Fruit fly (Drosophila melanogaster) whole organism, prepupa: ENCODE data around the gene Jon99Ciii.

Experiments
- Blimp-1 ChIP-seq: fragments of 200-800 bp; sonication (Bioruptor generic); optimal IDR thresholded peaks from 3 replicates; lab custom pipeline; 2017; ENCODE audit warnings: missing biosample characterization, missing genetic modification characterization, mild to moderate bottlenecking, moderate library complexity, missing genetic modification reagents
- CG11294 ChIP-seq: fragments of 200-800 bp; sonication (Bioruptor generic); IDR thresholded peaks from 2 replicates; pipeline ENCODE4 v1.3.6; 2022; ENCODE audit warnings: missing biosample characterization, missing genetic modification characterization
- CG11762 ChIP-seq: fragments of 200-800 bp; sonication (Bioruptor generic); optimal IDR thresholded peaks from 3 replicates; lab custom pipeline; 2016; ENCODE audit warnings: missing biosample characterization, missing genetic modification characterization; ENCODE audit not compliant: insufficient read depth
- CG11902 ChIP-seq: fragments of 200-800 bp; sonication (Bioruptor generic); optimal IDR thresholded peaks from 3 replicates; lab custom pipeline; 2016; ENCODE audit warnings: missing biosample characterization, missing genetic modification characterization
- CG15336 ChIP-seq: fragments of 200-800 bp; sonication (Bioruptor generic); IDR thresholded peaks from 2 replicates; pipeline ENCODE4 v1.3.6; 2022; ENCODE audit warnings: missing biosample characterization, missing genetic modification characterization
- CG1621 ChIP-seq: fragments of 200-800 bp; sonication (Bioruptor generic); optimal IDR thresholded peaks from 3 replicates; lab custom pipeline; 2018; ENCODE audit warnings: missing biosample characterization, mild to moderate bottlenecking, missing genetic modification characterization
- CG16779 ChIP-seq: fragments of 200-800 bp; sonication (Bioruptor generic); optimal IDR thresholded peaks from 3 replicates; lab custom pipeline; 2017; ENCODE audit warnings: missing biosample characterization, mild to moderate bottlenecking, missing genetic modification characterization
- CG3032 ChIP-seq: fragments of 200-800 bp; optimal IDR thresholded peaks from 2 replicates; lab custom pipeline; 2019; ENCODE audit warnings: missing biosample characterization, mild to moderate bottlenecking, missing genetic modification characterization, moderate library complexity
- CG31627 ChIP-seq: fragments of 200-800 bp; sonication (Bioruptor generic); optimal IDR thresholded peaks from 3 replicates; lab custom pipeline; 2016; ENCODE audit warnings: missing biosample characterization, missing genetic modification characterization
- CG32006 ChIP-seq: fragments of 200-800 bp; sonication (Bioruptor generic); optimal IDR thresholded peaks from 3 replicates; lab custom pipeline; 2017; ENCODE audit warnings: missing biosample characterization, mild to moderate bottlenecking, missing genetic modification characterization
- CG34406 ChIP-seq: fragments of 200-800 bp; sonication (Bioruptor generic); optimal IDR thresholded peaks from 3 replicates; lab custom pipeline; 2016; ENCODE audit warnings: missing biosample characterization, missing genetic modification characterization
- CG6163 ChIP-seq: fragments of 200-800 bp; sonication (Bioruptor generic); IDR thresholded peaks from 3 replicates; pipeline ENCODE4 v1.3.6; 2022; ENCODE audit warnings: missing biosample characterization, missing genetic modification characterization
- CG6792 ChIP-seq: fragments of 200-800 bp; sonication (Bioruptor generic); optimal IDR thresholded peaks from 3 replicates; lab custom pipeline; 2016; ENCODE audit warnings: missing biosample characterization, missing genetic modification characterization
- CG6854 ChIP-seq: fragments of 200-800 bp; sonication (Bioruptor generic); optimal IDR thresholded peaks from 2 replicates; lab custom pipeline; 2017; ENCODE audit warnings: missing biosample characterization, mild to moderate bottlenecking, missing genetic modification characterization
- CG8119 ChIP-seq: fragments of 200-800 bp; sonication (Bioruptor generic); IDR thresholded peaks from 3 replicates; pipeline ENCODE4 v1.3.6; 2022; ENCODE audit warnings: missing biosample characterization, missing genetic modification characterization
- CG8632 ChIP-seq: fragments of 200-800 bp; sonication (Bioruptor generic); optimal IDR thresholded peaks from 3 replicates; lab custom pipeline; 2016; ENCODE audit warnings: missing biosample characterization, missing genetic modification characterization
- CG9139 ChIP-seq: fragments of 200-800 bp; sonication (Bioruptor generic); optimal IDR thresholded peaks from 3 replicates; lab custom pipeline; 2017; ENCODE audit warnings: missing biosample characterization, mild to moderate bottlenecking, missing genetic modification characterization
- Eip75B ChIP-seq: fragments of 200-800 bp; sonication (Bioruptor generic); optimal IDR thresholded peaks from 3 replicates; lab custom pipeline; 2016; ENCODE audit warnings: missing biosample characterization, missing genetic modification characterization
- Eip78C ChIP-seq: fragments of 200-800 bp; sonication (Bioruptor generic); peaks from one replicate; lab custom pipeline; 2016; ENCODE audit warnings: missing biosample characterization, missing genetic modification characterization
- Eip93F ChIP-seq: fragments of 200-800 bp; sonication (Bioruptor generic); optimal IDR thresholded peaks from 2 replicates; lab custom pipeline; 2016; ENCODE audit warnings: missing biosample characterization, mild to moderate bottlenecking, missing genetic modification characterization
- Ets21C ChIP-seq: fragments of 200-800 bp; sonication (Bioruptor generic); optimal IDR thresholded peaks from 3 replicates; lab custom pipeline; 2016; ENCODE audit warnings: missing biosample characterization, missing genetic modification characterization
- Ets96B ChIP-seq: fragments of 200-800 bp; optimal IDR thresholded peaks from 2 replicates; lab custom pipeline; 2019; ENCODE audit warnings: missing biosample characterization, mild to moderate bottlenecking, missing genetic modification characterization, moderate library complexity
- Gug ChIP-seq: fragments of 200-800 bp; sonication (Bioruptor generic); IDR thresholded peaks from 2 replicates; pipeline ENCODE4 v1.3.6; 2022; ENCODE audit warnings: missing biosample characterization, missing genetic modification characterization
- Hr38 ChIP-seq: sonication (Bioruptor generic); optimal IDR thresholded peaks from 2 replicates; lab custom pipeline; 2016; ENCODE audit warnings: missing biosample characterization, missing genetic modification characterization
- Hr39 ChIP-seq: fragments of 200-800 bp; sonication (Bioruptor generic); optimal IDR thresholded peaks from 2 replicates; lab custom pipeline; 2016; ENCODE audit warnings: missing biosample characterization, missing genetic modification characterization
- Hr4 ChIP-seq: fragments of 200-800 bp; sonication (Bioruptor generic); optimal IDR thresholded peaks from 3 replicates; lab custom pipeline; 2016; ENCODE audit warnings: missing biosample characterization, missing genetic modification characterization
- Lpt ChIP-seq: fragments of 200-800 bp; sonication (Bioruptor generic); optimal IDR thresholded peaks from 3 replicates; lab custom pipeline; 2016; ENCODE audit warnings: missing biosample characterization, missing genetic modification characterization
- OdsH ChIP-seq: fragments of 200-800 bp; sonication (Bioruptor generic); optimal IDR thresholded peaks from 3 replicates; lab custom pipeline; 2016; ENCODE audit warnings: missing biosample characterization, missing genetic modification characterization
- Smox ChIP-seq: fragments of 200-800 bp; sonication (Bioruptor generic); optimal IDR thresholded peaks from 3 replicates; lab custom pipeline; 2016; ENCODE audit warnings: missing biosample characterization, missing genetic modification characterization
- Sox102F ChIP-seq: fragments of 200-800 bp; sonication (Bioruptor generic); optimal IDR thresholded peaks from 2 replicates; lab custom pipeline; 2016; ENCODE audit warnings: missing biosample characterization, mild to moderate bottlenecking, missing genetic modification characterization
- Sox14 ChIP-seq: fragments of 200-800 bp; sonication (Bioruptor generic); optimal IDR thresholded peaks from 3 replicates; lab custom pipeline; 2016; ENCODE audit warnings: missing biosample characterization, missing genetic modification characterization
- Sox15 ChIP-seq: fragments of 200-800 bp; sonication (Bioruptor generic); optimal IDR thresholded peaks from 3 replicates; lab custom pipeline; 2016; ENCODE audit warnings: missing biosample characterization, missing genetic modification characterization
- achi ChIP-seq: fragments of 200-800 bp; sonication (Bioruptor generic); optimal IDR thresholded peaks from 3 replicates; lab custom pipeline; 2016; ENCODE audit warnings: missing biosample characterization, missing genetic modification characterization
- acj6 ChIP-seq: fragments of 200-800 bp; sonication (Bioruptor generic); optimal IDR thresholded peaks from 3 replicates; lab custom pipeline; 2016; ENCODE audit warnings: missing biosample characterization, missing genetic modification characterization
- cyc ChIP-seq: fragments of 200-800 bp; sonication (Bioruptor generic); optimal IDR thresholded peaks from 3 replicates; lab custom pipeline; 2016; ENCODE audit warnings: missing biosample characterization, missing genetic modification characterization
- dsx ChIP-seq: fragments of 200-800 bp; optimal IDR thresholded peaks from 3 replicates; lab custom pipeline; 2019; ENCODE audit warnings: missing biosample characterization, mild to moderate bottlenecking, missing genetic modification characterization, moderate library complexity; ENCODE audit not compliant: poor library complexity, severe bottlenecking
- eg ChIP-seq: fragments of 200-800 bp; sonication (Bioruptor generic); IDR thresholded peaks from 3 replicates; pipeline ENCODE4 v1.3.6; 2022; ENCODE audit warnings: missing biosample characterization, missing genetic modification characterization
- fd59A ChIP-seq: fragments of 200-800 bp; sonication (Bioruptor generic); optimal IDR thresholded peaks from 2 replicates; lab custom pipeline; 2017; ENCODE audit warnings: missing biosample characterization, mild to moderate bottlenecking, missing genetic modification characterization, missing genetic modification reagents
- fd85E ChIP-seq: fragments of 200-800 bp; sonication (Bioruptor generic); optimal IDR thresholded peaks from 3 replicates; lab custom pipeline; 2016; ENCODE audit warnings: missing biosample characterization, missing genetic modification characterization
- fkh ChIP-seq: fragments of 200-800 bp; sonication (Bioruptor generic); optimal IDR thresholded peaks from 3 replicates; lab custom pipeline; 2017; ENCODE audit warnings: missing biosample characterization, mild to moderate bottlenecking, missing genetic modification characterization, moderate library complexity
- lz ChIP-seq: fragments of 200-800 bp; sonication (Bioruptor generic); optimal IDR thresholded peaks from 3 replicates; lab custom pipeline; 2016; ENCODE audit warnings: missing biosample characterization, missing genetic modification characterization
- pdm3 ChIP-seq: fragments of 200-800 bp; sonication (Bioruptor generic); optimal IDR thresholded peaks from 3 replicates; lab custom pipeline; 2016; ENCODE audit warnings: missing biosample characterization, missing genetic modification characterization
- spab ChIP-seq: fragments of 200-800 bp; sonication (Bioruptor generic); optimal IDR thresholded peaks from 2 replicates; lab custom pipeline; 2017; ENCODE audit warnings: missing biosample characterization, mild to moderate bottlenecking, missing genetic modification characterization, missing genetic modification reagents
- ss ChIP-seq, 2 experiments: fragments of 200-800 bp; sonication (Bioruptor generic); optimal IDR thresholded peaks; 2 replicates in 1 of 2; 3 replicates in 1 of 2; lab custom pipeline; 2017 to 2018; ENCODE audit warnings: mild to moderate bottlenecking in 2 of 2, missing biosample characterization in 2 of 2, missing genetic modification characterization in 2 of 2, moderate library complexity in 1 of 2
- topi ChIP-seq: fragments of 200-800 bp; sonication (Bioruptor generic); optimal IDR thresholded peaks from 3 replicates; lab custom pipeline; 2016; ENCODE audit warnings: missing biosample characterization, missing genetic modification characterization

The Jon99Ciii gene

dm6 chr3R:29875830-29876229 lies 46.2 kb upstream of the Jon99Ciii start (continued):
- TF ChIP-seq Hr39 (GFP tag; lab: Kevin White, UChicago) (peak; percentile 68), CG1621 (tag; lab: Kevin White, UChicago) (peak; percentile 66), CG9139 (peak; percentile 61), CG6163 (peak; percentile 73), Hr38 (GFP tag; lab: Kevin White, UChicago) (no peak), CG11762 (GFP tag; lab: Kevin White, UChicago) (peak; percentile 79), Ets21C (GFP tag; lab: Kevin White, UChicago) (peak; percentile 57), CG8119 (GFP tag; lab: Robert Waterston, UW) (peak; percentile 85), pdm3 (GFP tag; lab: Kevin White, UChicago) (no peak), acj6 (GFP tag; lab: Kevin White, UChicago) (peak; percentile 79)

- TF ChIP-seq CG8632, result no peak
- TF ChIP-seq CG8119 (GFP tag; lab: Robert Waterston, UW), result no peak
- no peak for TF ChIP-seq CG6854
- TF ChIP-seq lz, result no peak
- no peak for TF ChIP-seq fkh (GFP tag; lab: Kevin White, UChicago)
- TF ChIP-seq CG9139, result no peak
- no peak for TF ChIP-seq CG11294
- no peak for TF ChIP-seq CG1621 (tag; lab: Kevin White, UChicago)
- TF ChIP-seq eg (GFP tag; lab: Robert Waterston, UW), result no peak
- TF ChIP-seq topi (GFP tag; lab: Kevin White, UChicago), result no peak
- TF ChIP-seq CG6792 (GFP tag; lab: Kevin White, UChicago), result no peak
- TF ChIP-seq Sox15 (GFP tag; lab: Kevin White, UChicago), result no peak
- TF ChIP-seq CG31627 (GFP tag; lab: Kevin White, UChicago), result no peak
- no peak for TF ChIP-seq CG15336 (GFP tag; lab: Robert Waterston, UW)
- no peak for TF ChIP-seq achi (GFP tag; lab: Kevin White, UChicago)
- TF ChIP-seq CG16779 (tag; lab: Kevin White, UChicago), result no peak
- TF ChIP-seq ss (GFP tag; optimal IDR thresholded peaks at IDR 0.05; lab: Kevin White, UChicago), result no peak
- TF ChIP-seq Eip78C (GFP tag; lab: Kevin White, UChicago), result no peak
- TF ChIP-seq Eip75B (GFP tag; lab: Kevin White, UChicago), result no peak
- TF ChIP-seq Sox14 (GFP tag; lab: Kevin White, UChicago), result no peak
Observed at dm6 chr3R:29876232-29876631, 45.8 kb upstream of the Jon99Ciii start.

DNA sequence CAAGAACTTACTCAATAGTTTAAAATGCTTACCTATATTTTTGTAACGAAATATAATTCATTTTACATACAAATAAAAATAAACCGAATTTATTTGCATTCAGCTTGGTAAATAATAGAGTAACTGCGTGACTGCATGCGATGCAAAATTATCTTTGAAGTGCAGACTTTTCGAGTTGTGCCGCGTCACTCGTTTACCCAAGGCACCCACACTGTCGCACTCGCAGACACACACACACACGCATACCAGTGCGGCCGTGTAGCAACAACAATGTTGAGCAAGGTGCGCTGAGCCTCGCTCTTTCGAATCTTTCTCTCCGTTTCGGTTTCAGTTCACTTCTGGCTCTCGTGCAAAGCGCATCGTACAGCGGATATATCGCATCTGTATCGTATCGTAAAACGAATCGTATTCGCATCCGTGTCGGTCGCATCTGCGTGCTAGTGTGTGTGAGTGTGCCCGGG lies 45.3 kb upstream of the Jon99Ciii start, which contains the start of gene CG31038:
Gene CG31038, plus strand, starts transcription at position 327 of the 461 bp plus-strand sequence.
- no peak for TF ChIP-seq CG11762 (GFP tag; lab: Kevin White, UChicago)
- no peak for TF ChIP-seq fd85E
- TF ChIP-seq Hr39 (GFP tag; lab: Kevin White, UChicago), result peak; percentile 10
- TF ChIP-seq Eip75B (GFP tag; lab: Kevin White, UChicago), result peak; percentile 61
- TF ChIP-seq Blimp-1 (GFP tag; lab: Kevin White, UChicago), result peak; percentile 18
- TF ChIP-seq achi (GFP tag; lab: Kevin White, UChicago), result peak; percentile 39
- peak; percentile 1 for TF ChIP-seq CG31627 (GFP tag; lab: Kevin White, UChicago)
- TF ChIP-seq Ets96B (tag; lab: Kevin White, UChicago), result peak; percentile 43
- peak; percentile 32 for TF ChIP-seq Sox14 (GFP tag; lab: Kevin White, UChicago)
- TF ChIP-seq eg (GFP tag; lab: Robert Waterston, UW), result peak; percentile 70; the same call in 2 of the 3 replicates
- peak; percentile 30 for TF ChIP-seq cyc (GFP tag; lab: Kevin White, UChicago)
- peak; percentile 22 for TF ChIP-seq CG3032 (tag; lab: Kevin White, UChicago)
- TF ChIP-seq Eip93F (GFP tag; lab: Kevin White, UChicago), result no peak
- TF ChIP-seq Sox15 (GFP tag; lab: Kevin White, UChicago), result no peak
- TF ChIP-seq CG9139, result peak; percentile 65
- peak; percentile 30 for TF ChIP-seq CG34406 (GFP tag; lab: Kevin White, UChicago)
- peak; percentile 39 for TF ChIP-seq lz
- TF ChIP-seq CG32006 (GFP tag; lab: Kevin White, UChicago), result peak; percentile 63
- TF ChIP-seq fkh (GFP tag; lab: Kevin White, UChicago), result peak; percentile 71
- TF ChIP-seq OdsH (GFP tag; lab: Kevin White, UChicago), result peak; percentile 54
- peak; percentile 63; the same call in 1 of the 2 replicates for TF ChIP-seq CG15336 (GFP tag; lab: Robert Waterston, UW)
- TF ChIP-seq Hr4 (GFP tag; lab: Kevin White, UChicago), result peak; percentile 63
- TF ChIP-seq Gug, result no peak
- peak; percentile 69 for TF ChIP-seq CG6163
- TF ChIP-seq CG1621 (tag; lab: Kevin White, UChicago), result peak; percentile 40
- TF ChIP-seq Hr38 (GFP tag; lab: Kevin White, UChicago), result no peak
- TF ChIP-seq fd59A (GFP tag; lab: Kevin White, UChicago), result peak; percentile 33
- no peak for TF ChIP-seq CG6792 (GFP tag; lab: Kevin White, UChicago)
- TF ChIP-seq Smox (GFP tag; lab: Kevin White, UChicago), result peak; percentile 66
- peak; percentile 28 for TF ChIP-seq spab
- peak; percentile 39 for TF ChIP-seq acj6 (GFP tag; lab: Kevin White, UChicago)
- no peak for TF ChIP-seq CG11902 (GFP tag; lab: Kevin White, UChicago)
- TF ChIP-seq dsx (GFP tag; lab: Kevin White, UChicago), result peak; percentile 95
- peak; percentile 35 for TF ChIP-seq Sox102F (GFP tag; lab: Kevin White, UChicago)
- peak; percentile 67 for TF ChIP-seq Lpt (GFP tag; lab: Kevin White, UChicago)
